Worm (Caenorhabditis elegans): ENCODE data around the gene T24E12.1.

The T24E12.1 gene

DNA sequence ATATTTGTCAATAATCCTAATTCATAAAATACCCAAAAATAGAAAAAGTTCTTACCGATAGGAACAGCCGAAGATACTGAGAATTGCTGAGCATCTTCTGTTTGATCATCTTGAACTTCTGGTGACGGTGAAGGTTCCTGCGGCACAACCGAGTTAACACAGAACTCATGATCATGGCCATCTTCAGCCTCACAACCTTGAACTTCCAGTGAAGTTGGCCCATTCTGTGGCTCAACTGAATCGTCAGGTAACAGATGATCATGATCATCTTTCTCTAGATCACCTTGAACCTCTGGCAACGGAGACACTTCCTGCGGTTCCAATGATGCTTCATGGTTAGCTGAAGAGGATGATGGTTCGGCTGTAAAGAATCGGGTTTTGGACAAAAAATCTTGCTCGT is 13.7 kb upstream of the T24E12.1 start:
- TF ChIP-seq flt-1 (GFP tag; IDR thresholded peaks at IDR 0.05) (no peak), aly-1 (tag; optimal IDR thresholded peaks at IDR 0.05) (no peak), hnd-1 (tag; optimal IDR thresholded peaks at IDR 0.05) (no peak), tbx-11 (GFP tag; IDR thresholded peaks at IDR 0.05) (no peak), tbx-37 (GFP tag; conservative IDR thresholded peaks at IDR 0.05) (no peak), hmbx-1 (tag; optimal IDR thresholded peaks at IDR 0.05) (no peak), ceh-36 (tag; optimal IDR thresholded peaks at IDR 0.05) (no peak), tra-4 (tag; optimal IDR thresholded peaks at IDR 0.05) (no peak), pes-1 (GFP tag; IDR thresholded peaks at IDR 0.05) (no peak), scrt-1 (GFP tag; IDR thresholded peaks at IDR 0.05) (no peak), sea-1 (GFP tag; conservative IDR thresholded peaks at IDR 0.05) (no peak), ceh-13 (GFP tag; optimal IDR thresholded peaks at IDR 0.05) (no peak), ets-7 (tag; optimal IDR thresholded peaks at IDR 0.05) (no peak), hmg-4 (GFP tag; optimal IDR thresholded peaks at IDR 0.05) (no peak), ama-1 (optimal IDR thresholded peaks at IDR 0.05) (no peak)

DNA sequence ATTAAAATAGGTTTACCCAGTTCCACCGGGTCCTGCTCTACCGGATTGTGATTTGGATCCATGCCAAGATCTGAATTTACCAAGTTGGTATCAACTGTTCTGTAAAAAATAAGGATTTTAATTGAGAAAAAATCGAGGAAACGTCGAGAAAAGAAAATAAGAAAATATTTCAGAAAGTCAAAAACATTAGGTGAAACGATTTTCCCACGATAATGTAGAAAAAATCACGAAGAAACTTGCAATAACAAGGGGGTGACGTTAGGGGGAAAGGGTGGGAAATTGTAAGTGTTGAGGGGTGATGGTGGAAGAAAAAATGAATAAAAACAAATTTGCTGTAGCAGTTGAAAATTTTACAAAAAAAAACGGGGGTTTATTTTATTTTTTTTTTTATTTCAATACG is 12.2 kb upstream of the T24E12.1 start, which contains the start of gene T24E12.10:
T24E12.10 (minus strand) TSS at position 101 of the 400 bp plus-strand sequence.
- TF ChIP-seq scrt-1 (GFP tag; IDR thresholded peaks at IDR 0.05), result no peak

DNA sequence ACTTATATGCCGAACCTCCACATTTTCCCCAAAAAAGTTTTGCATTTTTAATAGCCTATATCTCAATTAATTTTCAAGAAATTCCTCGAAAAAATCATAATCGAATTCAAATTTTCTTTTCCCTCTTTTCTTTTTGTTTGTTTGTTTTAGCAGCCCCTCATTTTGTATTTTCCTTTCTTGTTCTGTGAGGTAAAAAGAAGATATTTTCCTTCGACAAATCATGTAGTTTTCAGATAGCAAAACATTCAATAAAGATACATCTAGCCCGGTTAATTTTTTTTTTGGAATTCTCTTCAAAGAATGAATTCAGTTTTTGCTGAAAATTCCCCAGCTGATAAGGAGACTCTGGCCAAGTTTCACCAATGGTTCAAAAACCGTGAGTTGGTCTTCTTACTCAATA is 9.6 kb upstream of the T24E12.1 start, which contains the start of gene T24E12.3:
T24E12.3 (plus strand) TSS at position 301 of the 400 bp plus-strand sequence.
- TF ChIP-seq hnd-1 (tag; optimal IDR thresholded peaks at IDR 0.05) (no peak), hmg-4 (GFP tag; optimal IDR thresholded peaks at IDR 0.05) (no peak), ama-1 (optimal IDR thresholded peaks at IDR 0.05) (no peak), tbx-11 (GFP tag; IDR thresholded peaks at IDR 0.05) (no peak), B0310.2 (tag; optimal IDR thresholded peaks at IDR 0.05) (no peak), aly-1 (tag; optimal IDR thresholded peaks at IDR 0.05) (no peak), flt-1 (GFP tag; IDR thresholded peaks at IDR 0.05) (no peak), pes-1 (GFP tag; IDR thresholded peaks at IDR 0.05) (no peak), tbx-37 (GFP tag; conservative IDR thresholded peaks at IDR 0.05) (no peak), hmbx-1 (tag; optimal IDR thresholded peaks at IDR 0.05) (no peak), tra-4 (tag; optimal IDR thresholded peaks at IDR 0.05) (no peak), ceh-36 (tag; optimal IDR thresholded peaks at IDR 0.05) (no peak)

DNA sequence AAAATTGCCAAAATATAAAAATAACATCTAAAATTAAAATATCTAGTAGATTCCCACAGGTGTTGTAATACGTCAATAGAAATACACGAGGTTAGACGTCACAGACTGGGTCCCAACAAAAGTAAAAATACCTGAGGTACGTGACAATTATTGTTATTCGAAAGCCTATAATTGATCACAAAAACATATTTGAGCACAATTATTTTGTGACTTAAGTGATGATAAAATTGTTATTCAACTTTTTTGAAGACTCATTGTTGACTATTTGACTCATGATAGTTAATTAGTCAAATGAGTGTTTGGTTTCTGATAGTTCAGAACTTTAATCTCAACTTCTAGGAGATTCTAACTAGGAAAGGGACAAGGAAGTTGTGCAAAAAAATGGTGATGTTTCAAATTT is 7.6 kb upstream of the T24E12.1 start:
- TF ChIP-seq B0310.2 (tag; optimal IDR thresholded peaks at IDR 0.05) (no peak), ama-1 (optimal IDR thresholded peaks at IDR 0.05) (no peak), flt-1 (GFP tag; IDR thresholded peaks at IDR 0.05) (no peak), ceh-36 (tag; optimal IDR thresholded peaks at IDR 0.05) (no peak), scrt-1 (GFP tag; IDR thresholded peaks at IDR 0.05) (no peak)

DNA sequence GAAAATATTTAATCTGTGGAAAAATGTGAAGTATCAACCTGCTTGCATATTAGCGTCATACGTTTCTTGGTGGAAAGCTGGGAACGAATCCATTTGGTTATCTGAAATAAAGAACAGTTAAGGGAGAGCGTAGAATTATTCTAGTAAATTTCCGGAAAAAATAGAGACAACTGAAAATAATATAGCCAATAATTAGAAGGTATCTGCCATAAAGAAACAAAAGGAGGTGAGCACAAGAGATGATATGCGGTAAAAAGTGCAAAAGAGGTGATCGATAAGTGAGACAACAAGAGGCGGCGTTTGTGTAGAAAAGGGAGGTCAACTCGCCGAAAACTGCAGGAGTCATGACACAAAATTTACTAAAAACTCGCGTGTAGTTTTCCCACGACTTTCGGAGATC is 5.9 kb upstream of the T24E12.1 start, which contains the start of gene T24E12.11:
T24E12.11 (minus strand) TSS at position 101 of the 400 bp plus-strand sequence.
- TF ChIP-seq sea-1 (GFP tag; conservative IDR thresholded peaks at IDR 0.05) (no peak), tbx-37 (GFP tag; conservative IDR thresholded peaks at IDR 0.05) (no peak), tra-4 (tag; optimal IDR thresholded peaks at IDR 0.05) (no peak), ceh-36 (tag; optimal IDR thresholded peaks at IDR 0.05) (no peak), flt-1 (GFP tag; IDR thresholded peaks at IDR 0.05) (no peak), hnd-1 (tag; optimal IDR thresholded peaks at IDR 0.05) (no peak), B0310.2 (tag; optimal IDR thresholded peaks at IDR 0.05) (no peak), pes-1 (GFP tag; IDR thresholded peaks at IDR 0.05) (no peak), ama-1 (optimal IDR thresholded peaks at IDR 0.05) (no peak), ceh-13 (GFP tag; optimal IDR thresholded peaks at IDR 0.05) (no peak), hmbx-1 (tag; optimal IDR thresholded peaks at IDR 0.05) (no peak), aly-1 (tag; optimal IDR thresholded peaks at IDR 0.05) (no peak), hmg-4 (GFP tag; optimal IDR thresholded peaks at IDR 0.05) (no peak), ets-7 (tag; optimal IDR thresholded peaks at IDR 0.05) (no peak), F13C5.2 (tag; optimal IDR thresholded peaks at IDR 0.05) (no peak), scrt-1 (GFP tag; IDR thresholded peaks at IDR 0.05) (no peak), tbx-11 (GFP tag; IDR thresholded peaks at IDR 0.05) (no peak)

DNA sequence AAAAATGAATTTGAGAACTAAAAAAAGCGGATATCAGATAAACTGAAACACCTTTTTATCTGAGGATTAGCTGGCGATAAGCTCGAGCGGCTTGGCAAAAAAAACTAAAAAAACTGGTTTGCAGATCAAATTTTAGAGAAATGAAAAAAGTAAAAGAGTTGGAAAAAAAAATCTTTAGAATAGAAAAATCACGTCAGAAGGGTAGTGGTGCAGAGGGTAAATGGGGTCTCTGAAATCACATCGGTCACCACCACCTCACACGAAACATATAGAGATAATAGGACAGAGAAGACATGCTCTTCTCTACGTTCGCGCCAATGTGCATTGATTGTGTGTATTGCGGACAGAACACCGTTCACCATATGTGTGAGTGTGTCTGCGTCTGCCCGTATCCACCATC is 4.1 kb upstream of the T24E12.1 start:
- no peak for TF ChIP-seq aly-1 (tag; optimal IDR thresholded peaks at IDR 0.05)
- no peak for TF ChIP-seq ceh-36 (tag; optimal IDR thresholded peaks at IDR 0.05)
- TF ChIP-seq tra-4 (tag; optimal IDR thresholded peaks at IDR 0.05), result no peak
- no peak for TF ChIP-seq tbx-37 (GFP tag; conservative IDR thresholded peaks at IDR 0.05)
- no peak for TF ChIP-seq scrt-1 (GFP tag; IDR thresholded peaks at IDR 0.05)

DNA sequence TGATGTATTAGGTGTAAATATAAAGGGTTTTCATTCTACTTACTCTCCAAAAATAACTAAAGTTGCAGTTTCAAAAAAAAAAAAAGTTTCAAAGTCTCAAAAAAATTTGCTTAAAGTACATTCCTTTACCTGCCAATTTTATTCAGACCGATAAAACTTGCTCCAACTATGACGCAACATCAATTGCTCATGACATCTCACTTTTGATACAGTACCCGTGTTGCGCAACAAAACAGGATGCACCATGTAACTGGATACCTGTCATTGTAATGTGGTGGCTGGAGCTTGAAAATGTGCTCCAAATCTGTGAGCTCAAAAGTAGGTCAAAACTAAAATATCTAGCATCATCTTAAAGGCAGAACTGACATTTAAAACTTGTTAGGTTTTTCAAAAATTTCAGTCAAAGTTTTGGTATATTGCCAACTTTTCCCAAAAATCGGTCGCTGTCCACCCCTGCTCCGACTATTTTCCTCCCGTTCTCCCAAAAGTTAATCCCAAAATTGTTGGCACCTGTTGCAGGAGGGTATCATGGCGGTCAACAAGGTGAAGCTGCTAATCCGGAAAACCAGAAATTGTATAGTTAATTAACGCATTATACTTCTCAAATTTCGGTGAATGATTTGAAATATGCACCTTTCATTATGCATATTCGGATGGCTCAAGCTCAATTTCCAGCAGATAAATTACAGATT is 2.9 kb upstream of the T24E12.1 start, which contains the start of gene T24E12.2:
T24E12.2 (plus strand) TSS at position 642 of the 692 bp plus-strand sequence.
- TF ChIP-seq hmbx-1 (tag; optimal IDR thresholded peaks at IDR 0.05) (no peak), aly-1 (tag; optimal IDR thresholded peaks at IDR 0.05) (no peak), F13C5.2 (tag; optimal IDR thresholded peaks at IDR 0.05) (no peak), ceh-13 (GFP tag; optimal IDR thresholded peaks at IDR 0.05) (no peak), flt-1 (GFP tag; IDR thresholded peaks at IDR 0.05) (no peak), ceh-36 (tag; optimal IDR thresholded peaks at IDR 0.05) (no peak), tbx-37 (GFP tag; conservative IDR thresholded peaks at IDR 0.05) (no peak), tbx-11 (GFP tag; IDR thresholded peaks at IDR 0.05) (no peak), ets-7 (tag; optimal IDR thresholded peaks at IDR 0.05) (no peak), hmg-4 (GFP tag; optimal IDR thresholded peaks at IDR 0.05) (no peak), tra-4 (tag; optimal IDR thresholded peaks at IDR 0.05) (no peak), B0310.2 (tag; optimal IDR thresholded peaks at IDR 0.05) (no peak), sea-1 (GFP tag; conservative IDR thresholded peaks at IDR 0.05) (no peak), hnd-1 (tag; optimal IDR thresholded peaks at IDR 0.05) (no peak), scrt-1 (GFP tag; IDR thresholded peaks at IDR 0.05) (no peak), pes-1 (GFP tag; IDR thresholded peaks at IDR 0.05) (no peak), ama-1 (optimal IDR thresholded peaks at IDR 0.05) (no peak)

DNA sequence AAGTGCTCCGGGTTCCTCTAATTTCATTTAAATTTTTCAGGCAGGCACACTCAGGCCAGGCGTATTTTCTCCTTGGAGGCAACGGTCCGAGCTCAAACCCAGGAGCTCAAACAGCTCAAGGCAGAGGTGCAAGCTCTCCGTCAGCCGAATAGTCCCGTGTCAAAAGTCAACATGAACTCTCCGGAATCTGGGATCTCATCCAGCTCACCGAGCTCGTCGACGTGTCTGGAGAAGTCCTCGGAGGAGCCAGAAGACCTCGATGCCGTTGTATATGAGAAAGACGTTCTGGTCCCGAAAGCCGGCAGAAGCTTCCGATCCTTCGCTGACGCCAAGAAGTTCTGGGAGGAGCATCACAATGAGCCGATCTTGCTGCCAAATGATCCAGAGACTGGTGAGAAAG is 399 bp downstream of the T24E12.1 start:
- TF ChIP-seq hmg-4 (GFP tag; optimal IDR thresholded peaks at IDR 0.05) (no peak), tbx-37 (GFP tag; conservative IDR thresholded peaks at IDR 0.05) (no peak)
